Worm (Caenorhabditis elegans): ENCODE results near the gene lgc-5.

lgc-5 gene

ce11 chrIV:8379278-8379677 lies 36.8 kb downstream of the lgc-5 start, which contains the start of gene nap-1 (continued):
- TF ChIP-seq sma-9 (GFP tag; optimal IDR thresholded peaks at IDR 0.05), result peak; percentile 71
- TF ChIP-seq sma-9 (tag; optimal IDR thresholded peaks at IDR 0.05), result no peak
- no peak for TF ChIP-seq mbf-1 (tag; optimal IDR thresholded peaks at IDR 0.05)
- TF ChIP-seq snpc-4 (tag; optimal IDR thresholded peaks at IDR 0.05), result peak; percentile 66
- no peak for TF ChIP-seq nhr-77 (tag; optimal IDR thresholded peaks at IDR 0.05)
- peak; percentile 53 for TF ChIP-seq mab-5 (tag; optimal IDR thresholded peaks at IDR 0.05)
- TF ChIP-seq nhr-10 (tag; optimal IDR thresholded peaks at IDR 0.05), result no peak
- TF ChIP-seq Y55F3AM.14 (GFP tag; optimal IDR thresholded peaks at IDR 0.05), result no peak

- TF ChIP-seq nhr-11 (tag; optimal IDR thresholded peaks at IDR 0.05) (no peak), lin-39 (tag; optimal IDR thresholded peaks at IDR 0.05) (no peak), blmp-1 (tag; optimal IDR thresholded peaks at IDR 0.05; ENCODE audit: insufficient read depth) (no peak), ceh-82 (tag; optimal IDR thresholded peaks at IDR 0.05) (no peak), mbf-1 (tag; optimal IDR thresholded peaks at IDR 0.05) (no peak), skn-1 (tag; optimal IDR thresholded peaks at IDR 0.05) (no peak), nhr-12 (tag; optimal IDR thresholded peaks at IDR 0.05) (no peak)
Observed at ce11 chrIV:8379683-8380082, 37.2 kb downstream of the lgc-5 start, which contains the start of gene praf-3. Gene praf-3, plus strand, starts transcription at chrIV:8379983.

ce11 chrIV:8380266-8380850 lies 37.9 kb downstream of the lgc-5 start:
- peak; percentile 78 for TF ChIP-seq fos-1 (tag; optimal IDR thresholded peaks at IDR 0.05)
- TF ChIP-seq zag-1 (tag; optimal IDR thresholded peaks at IDR 0.05), result no peak
- peak; percentile 44 for TF ChIP-seq crh-2 (tag; optimal IDR thresholded peaks at IDR 0.05)
- no peak for TF ChIP-seq dmd-4 (tag; optimal IDR thresholded peaks at IDR 0.05)
- peak; percentile 40 for TF ChIP-seq sma-9 (GFP tag; optimal IDR thresholded peaks at IDR 0.05)
- no peak for TF ChIP-seq sma-9 (tag; optimal IDR thresholded peaks at IDR 0.05)
- no peak for TF ChIP-seq lsy-2 (tag; optimal IDR thresholded peaks at IDR 0.05)
- TF ChIP-seq mab-5 (tag; optimal IDR thresholded peaks at IDR 0.05), result no peak

- TF ChIP-seq aly-2 (tag; optimal IDR thresholded peaks at IDR 0.05) (no peak), ceh-16 (tag; optimal IDR thresholded peaks at IDR 0.05) (no peak), mab-5 (tag; optimal IDR thresholded peaks at IDR 0.05) (no peak), gmeb-1 (tag; optimal IDR thresholded peaks at IDR 0.05) (no peak), nhr-6 (tag; optimal IDR thresholded peaks at IDR 0.05) (no peak), lin-39 (tag; optimal IDR thresholded peaks at IDR 0.05) (no peak), fos-1 (tag; optimal IDR thresholded peaks at IDR 0.05) (no peak), unc-62 (GFP tag; optimal IDR thresholded peaks at IDR 0.05) (no peak), sma-9 (GFP tag; optimal IDR thresholded peaks at IDR 0.05) (no peak), sma-9 (tag; optimal IDR thresholded peaks at IDR 0.05) (no peak), mbf-1 (tag; optimal IDR thresholded peaks at IDR 0.05) (no peak), skn-1 (tag; optimal IDR thresholded peaks at IDR 0.05) (no peak), R02D3.7 (tag; optimal IDR thresholded peaks at IDR 0.05) (no peak), F13H6.1 (tag; optimal IDR thresholded peaks at IDR 0.05) (no peak), alr-1 (tag; optimal IDR thresholded peaks at IDR 0.05) (no peak), Y55F3AM.14 (GFP tag; optimal IDR thresholded peaks at IDR 0.05) (no peak), unc-55 (GFP tag; optimal IDR thresholded peaks at IDR 0.05) (no peak)
Observed at ce11 chrIV:8382695-8383094, 40.2 kb downstream of the lgc-5 start, which contains the start of gene D2096.9. Gene D2096.9, minus strand, starts transcription at chrIV:8382795.

- no peak for TF ChIP-seq lin-11 (tag; optimal IDR thresholded peaks at IDR 0.05)
- TF ChIP-seq ama-1 (optimal IDR thresholded peaks at IDR 0.05), result no peak
- TF ChIP-seq F13H6.1 (tag; optimal IDR thresholded peaks at IDR 0.05), result no peak
- TF ChIP-seq R02D3.7 (tag; optimal IDR thresholded peaks at IDR 0.05), result no peak
- no peak for TF ChIP-seq unc-62 (GFP tag; optimal IDR thresholded peaks at IDR 0.05)
- TF ChIP-seq blmp-1 (tag; optimal IDR thresholded peaks at IDR 0.05; ENCODE audit: insufficient read depth), result no peak
- TF ChIP-seq C34F6.9 (tag; optimal IDR thresholded peaks at IDR 0.05), result no peak
- no peak for TF ChIP-seq sem-4 (tag; optimal IDR thresholded peaks at IDR 0.05)
- TF ChIP-seq nhr-25 (tag; optimal IDR thresholded peaks at IDR 0.05), result no peak
- no peak for TF ChIP-seq crh-2 (tag; optimal IDR thresholded peaks at IDR 0.05)
Observed at ce11 chrIV:8384737-8385136, 42.3 kb downstream of the lgc-5 start.

- TF ChIP-seq nhr-12 (tag; optimal IDR thresholded peaks at IDR 0.05) (no peak), ZK546.5 (tag; optimal IDR thresholded peaks at IDR 0.05) (no peak), elt-1 (tag; optimal IDR thresholded peaks at IDR 0.05) (no peak), unc-39 (tag; optimal IDR thresholded peaks at IDR 0.05) (no peak), mbf-1 (tag; optimal IDR thresholded peaks at IDR 0.05) (no peak), nhr-23 (tag; optimal IDR thresholded peaks at IDR 0.05) (no peak), ztf-11 (tag; optimal IDR thresholded peaks at IDR 0.05) (no peak), nhr-129 (tag; optimal IDR thresholded peaks at IDR 0.05) (no peak), Y55F3AM.14 (GFP tag; optimal IDR thresholded peaks at IDR 0.05) (no peak), nhr-237 (tag; optimal IDR thresholded peaks at IDR 0.05) (no peak), alr-1 (tag; optimal IDR thresholded peaks at IDR 0.05) (no peak), snpc-4 (tag; optimal IDR thresholded peaks at IDR 0.05) (no peak), sma-3 (GFP tag; optimal IDR thresholded peaks at IDR 0.05) (no peak), zag-1 (tag; optimal IDR thresholded peaks at IDR 0.05) (no peak), nhr-25 (tag; optimal IDR thresholded peaks at IDR 0.05) (no peak), blmp-1 (tag; optimal IDR thresholded peaks at IDR 0.05; ENCODE audit: insufficient read depth) (no peak), ztf-1 (GFP tag; conservative IDR thresholded peaks at IDR 0.05) (no peak), nhr-77 (tag; optimal IDR thresholded peaks at IDR 0.05) (no peak), gmeb-1 (tag; optimal IDR thresholded peaks at IDR 0.05) (no peak)
Observed at ce11 chrIV:8385662-8386061, 43.2 kb downstream of the lgc-5 start.

Measured in whole organism, L2 larva.